Worm (Caenorhabditis elegans) whole organism, midembryonic: Measurements from ENCODE around the gene T28C12.15.

Experiments used
- T22C8.4 ChIP-seq: fragments of 200-800 bp; sonication (Bioruptor generic); IDR thresholded peaks from 2 replicates; pipeline ENCODE4 v1.3.6; 2022; ENCODE audit warnings: missing genetic modification characterization, missing compliant biosample characterization
- cog-1 ChIP-seq: sonication (generic microtip); optimal IDR thresholded peaks from 2 replicates; lab custom pipeline; 2016; ENCODE audit warnings: missing genetic modification characterization, missing compliant biosample characterization
- flt-1 ChIP-seq: fragments of 200-800 bp; sonication (Bioruptor generic); IDR thresholded peaks from 2 replicates; pipeline ENCODE4 v1.3.6; 2022; ENCODE audit warnings: missing genetic modification characterization, missing compliant biosample characterization
- klf-2 ChIP-seq: fragments of 200-800 bp; sonication (Bioruptor generic); conservative IDR thresholded peaks from 2 replicates; pipeline ENCODE4 v1.3.6; 2022; ENCODE audit warnings: missing genetic modification reagents, missing genetic modification characterization, missing compliant biosample characterization
- med-1 ChIP-seq: sonication (generic microtip); optimal IDR thresholded peaks from 2 replicates; lab custom pipeline; 2017; ENCODE audit warnings: missing genetic modification characterization, mild to moderate bottlenecking, missing compliant biosample characterization, antibody characterized with exemption, missing genetic modification reagents; ENCODE audit not compliant: insufficient read depth
- ref-1 ChIP-seq: fragments of 200-800 bp; sonication (Bioruptor generic); conservative IDR thresholded peaks from 2 replicates; pipeline ENCODE4 v1.3.6; 2022; ENCODE audit warnings: missing genetic modification reagents, missing genetic modification characterization, missing compliant biosample characterization
- tab-1 ChIP-seq: fragments of 200-800 bp; sonication (Bioruptor generic); IDR thresholded peaks from 2 replicates; pipeline ENCODE4 v1.3.6; 2022; ENCODE audit warnings: missing genetic modification characterization, missing compliant biosample characterization
- ztf-23 ChIP-seq: fragments of 200-800 bp; sonication (Bioruptor generic); IDR thresholded peaks from 2 replicates; pipeline ENCODE4 v1.3.6; 2022; ENCODE audit warnings: missing genetic modification reagents, missing genetic modification characterization, missing compliant biosample characterization
- ztf-29 ChIP-seq: fragments of 200-800 bp; sonication (Bioruptor generic); IDR thresholded peaks from 2 replicates; pipeline ENCODE4 v1.3.6; 2022; ENCODE audit warnings: missing genetic modification reagents, missing genetic modification characterization, missing compliant biosample characterization

T28C12.15 gene

DNA sequence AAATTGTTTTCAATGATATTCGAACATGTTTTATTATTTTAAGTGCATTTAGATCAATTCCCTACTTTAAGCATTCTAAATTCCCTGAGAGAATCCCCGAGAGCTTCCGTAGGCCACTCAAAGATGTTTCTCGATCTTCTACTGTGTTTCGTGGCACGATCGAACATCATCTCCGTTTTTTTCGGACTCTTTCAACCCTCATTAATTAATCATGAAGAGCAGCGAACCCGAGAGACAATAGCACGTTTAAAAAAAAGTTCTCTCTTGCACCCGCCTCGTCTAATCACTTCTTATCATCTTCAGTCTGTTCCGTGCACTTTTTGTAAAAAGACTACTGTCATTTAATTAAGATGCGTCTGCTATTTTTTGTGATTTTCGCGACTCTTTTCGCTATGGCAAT, 33.0 kb downstream of the T28C12.15 start, which contains the start of gene K12B6.11:
Gene K12B6.11, plus strand, starts transcription at position 301 of the 400 bp plus-strand sequence.
- TF ChIP-seq ztf-23 (GFP tag; lab: Robert Waterston, UW) (no peak), klf-2 (GFP tag; lab: Robert Waterston, UW) (no peak), cog-1 (tag; lab: Kevin White, UChicago) (no peak), med-1 (GFP tag; lab: Kevin White, UChicago) (no peak), T22C8.4 (GFP tag; lab: Robert Waterston, UW) (no peak), ref-1 (no peak), ztf-29 (GFP tag; lab: Robert Waterston, UW) (no peak), flt-1 (GFP tag; lab: Robert Waterston, UW) (no peak), tab-1 (no peak)

DNA sequence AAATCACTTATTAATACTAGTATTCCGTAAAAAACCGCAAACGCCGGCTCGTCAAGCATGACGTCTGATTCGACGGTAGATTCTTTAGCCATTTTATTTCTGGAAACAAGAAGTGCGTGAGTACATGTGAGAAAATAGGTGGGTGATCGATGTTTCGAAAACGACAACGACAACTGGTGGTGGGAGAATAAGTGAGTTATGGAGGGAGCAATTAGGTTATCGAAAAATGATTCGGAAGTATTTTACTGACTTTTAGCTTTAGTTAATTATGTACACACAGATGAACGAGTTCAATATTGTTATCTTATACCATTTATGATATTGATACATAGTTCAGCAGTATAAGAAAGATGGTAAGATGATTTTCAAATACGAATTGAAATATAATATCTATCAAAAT, 35.2 kb downstream of the T28C12.15 start, which contains the start of gene srn-1:
Gene srn-1, minus strand, starts transcription at position 101 of the 400 bp plus-strand sequence.
- TF ChIP-seq ztf-29 (GFP tag; lab: Robert Waterston, UW) (no peak), T22C8.4 (GFP tag; lab: Robert Waterston, UW) (no peak), klf-2 (GFP tag; lab: Robert Waterston, UW) (no peak), cog-1 (tag; lab: Kevin White, UChicago) (no peak), tab-1 (no peak), flt-1 (GFP tag; lab: Robert Waterston, UW) (no peak), ztf-23 (GFP tag; lab: Robert Waterston, UW) (no peak), ref-1 (no peak), med-1 (GFP tag; lab: Kevin White, UChicago) (no peak)

DNA sequence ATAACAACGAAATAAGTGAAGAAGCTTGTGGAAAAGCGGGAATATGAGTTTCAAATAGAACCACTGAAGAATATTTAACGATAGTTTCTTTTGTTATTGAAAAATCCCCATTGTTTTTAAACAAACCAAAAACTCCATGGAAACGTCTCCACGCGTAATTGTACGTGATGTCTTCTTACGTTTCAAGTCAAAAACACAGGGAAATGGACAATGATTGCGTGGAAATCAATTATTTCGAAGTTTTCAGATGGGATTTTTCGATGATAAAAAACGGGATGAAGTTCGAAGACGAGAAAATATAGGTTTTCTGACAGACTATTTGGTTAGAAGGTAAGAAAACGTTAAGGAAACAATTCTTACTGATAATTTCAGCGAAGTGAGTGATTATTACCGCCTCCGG, 40.4 kb downstream of the T28C12.15 start, which contains the start of the genes K12B6.4 and spe-49:
Gene K12B6.4, minus strand, starts transcription at position 101 of the 400 bp plus-strand sequence.
Gene spe-49, plus strand, starts transcription at position 185 of the 400 bp plus-strand sequence.
- TF ChIP-seq ztf-29 (GFP tag; lab: Robert Waterston, UW) (no peak), cog-1 (tag; lab: Kevin White, UChicago) (no peak), flt-1 (GFP tag; lab: Robert Waterston, UW) (no peak), med-1 (GFP tag; lab: Kevin White, UChicago) (no peak), klf-2 (GFP tag; lab: Robert Waterston, UW) (no peak), ref-1 (no peak), ztf-23 (GFP tag; lab: Robert Waterston, UW) (no peak), T22C8.4 (GFP tag; lab: Robert Waterston, UW) (no peak), tab-1 (no peak)

DNA sequence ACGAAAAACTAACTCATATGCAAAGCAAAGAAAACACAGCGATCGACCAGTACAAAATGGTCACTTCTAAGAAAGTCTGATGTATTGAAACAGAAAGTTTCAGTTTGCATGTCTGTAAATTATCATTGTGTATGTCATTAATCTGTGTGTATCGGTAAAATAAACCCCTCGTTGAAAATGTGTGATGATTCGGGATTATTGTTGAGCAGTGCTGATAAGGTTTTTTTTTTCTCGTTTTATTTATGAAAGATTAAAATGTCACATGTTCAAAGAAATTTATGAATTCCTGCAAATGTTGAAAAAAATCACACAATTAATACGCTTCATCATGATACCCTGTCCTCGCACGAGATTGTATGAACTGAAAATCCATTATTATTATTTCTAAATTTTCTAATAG, 41.5 kb downstream of the T28C12.15 start:
- no peak for TF ChIP-seq cog-1 (tag; lab: Kevin White, UChicago)
- no peak for TF ChIP-seq med-1 (GFP tag; lab: Kevin White, UChicago)
- TF ChIP-seq flt-1 (GFP tag; lab: Robert Waterston, UW): no peak
- TF ChIP-seq tab-1: no peak
- no peak for TF ChIP-seq T22C8.4 (GFP tag; lab: Robert Waterston, UW)
- TF ChIP-seq ztf-23 (GFP tag; lab: Robert Waterston, UW): no peak
- TF ChIP-seq ref-1: no peak
- no peak for TF ChIP-seq klf-2 (GFP tag; lab: Robert Waterston, UW)
- no peak for TF ChIP-seq ztf-29 (GFP tag; lab: Robert Waterston, UW)

DNA sequence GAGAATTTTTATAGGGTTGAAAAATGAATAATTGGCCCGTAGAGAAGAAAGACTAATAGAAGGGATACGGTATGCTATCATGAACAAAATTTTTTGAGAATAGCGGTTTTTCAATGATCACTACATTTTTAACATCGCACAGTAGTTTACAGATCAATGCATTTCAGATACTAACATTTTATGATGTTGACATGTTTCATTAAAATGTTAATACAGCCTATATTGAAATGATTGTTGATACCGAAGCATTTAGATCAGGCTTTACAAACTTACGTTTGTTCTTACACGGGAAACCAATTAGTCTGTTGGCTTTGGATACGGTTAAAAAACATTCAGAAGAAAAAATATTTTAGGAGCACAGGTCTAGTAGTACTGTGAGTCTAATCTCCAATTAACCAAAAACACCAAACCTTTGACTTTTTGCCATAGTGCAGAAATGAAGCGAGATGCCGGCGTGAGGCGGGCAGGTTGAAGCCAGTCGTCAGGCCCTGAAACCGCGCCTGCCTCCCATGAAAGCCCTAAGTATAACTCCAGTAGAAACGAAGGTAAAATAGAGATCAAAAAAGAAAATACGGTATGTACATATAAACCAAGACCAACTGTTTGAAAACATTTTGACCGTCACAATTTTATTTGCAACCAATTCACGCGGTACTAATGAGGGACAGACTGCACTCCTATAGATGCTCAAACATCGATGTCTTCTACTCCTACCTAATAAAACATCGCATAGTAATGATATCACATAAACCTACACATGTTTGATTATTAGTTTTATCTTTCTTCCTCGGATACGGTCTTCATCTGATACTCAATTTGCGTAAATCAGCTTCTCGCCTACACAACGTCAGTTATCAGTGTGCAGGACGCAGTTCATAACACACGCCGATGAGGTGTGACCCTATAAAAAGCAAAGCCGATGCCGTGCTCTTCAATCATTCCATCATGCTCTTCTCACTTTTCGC, 43.2 kb downstream of the T28C12.15 start, which contains the start of gene fil-2:
Gene fil-2, plus strand, starts transcription at position 915 of the 965 bp plus-strand sequence.
- TF ChIP-seq cog-1 (tag; lab: Kevin White, UChicago) (no peak), ztf-29 (GFP tag; lab: Robert Waterston, UW) (no peak), flt-1 (GFP tag; lab: Robert Waterston, UW) (no peak), T22C8.4 (GFP tag; lab: Robert Waterston, UW) (no peak), ztf-23 (GFP tag; lab: Robert Waterston, UW) (no peak)

DNA sequence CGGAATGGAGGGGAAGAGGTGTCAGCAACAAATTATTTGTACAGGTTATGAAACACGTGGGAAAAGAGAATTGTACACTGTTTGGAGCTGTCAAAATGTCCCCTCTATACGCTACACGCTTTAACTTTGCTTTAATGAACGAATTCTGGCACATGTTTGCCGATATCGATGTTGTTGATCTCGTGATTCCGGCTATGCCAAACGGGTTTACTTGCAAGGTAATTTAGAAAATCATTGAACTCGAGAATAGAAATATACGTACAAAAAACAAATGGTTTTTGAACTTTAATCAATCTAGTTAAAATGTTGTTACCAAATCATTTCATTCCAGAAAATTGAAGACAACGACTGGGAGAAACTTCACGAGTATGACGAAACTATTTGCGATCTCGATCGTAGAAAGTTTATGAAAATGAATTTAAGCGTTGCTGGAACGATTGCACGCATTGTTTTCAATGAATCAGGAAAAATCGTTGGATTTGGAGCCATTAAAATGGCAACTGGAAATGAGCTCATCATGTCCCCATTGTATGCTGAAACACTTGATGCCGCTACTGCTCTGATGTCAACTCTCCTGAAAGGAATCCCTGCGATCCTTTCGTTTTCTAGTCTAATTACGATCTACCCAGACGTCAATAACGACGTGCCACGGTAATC, 44.3 kb downstream of the T28C12.15 start:
- no peak for TF ChIP-seq klf-2 (GFP tag; lab: Robert Waterston, UW)
- TF ChIP-seq tab-1: no peak
- no peak for TF ChIP-seq ztf-29 (GFP tag; lab: Robert Waterston, UW)
- TF ChIP-seq T22C8.4 (GFP tag; lab: Robert Waterston, UW): no peak
- TF ChIP-seq flt-1 (GFP tag; lab: Robert Waterston, UW): no peak
- TF ChIP-seq med-1 (GFP tag; lab: Kevin White, UChicago): no peak
- no peak for TF ChIP-seq ref-1
- no peak for TF ChIP-seq ztf-23 (GFP tag; lab: Robert Waterston, UW)
- no peak for TF ChIP-seq cog-1 (tag; lab: Kevin White, UChicago)

DNA sequence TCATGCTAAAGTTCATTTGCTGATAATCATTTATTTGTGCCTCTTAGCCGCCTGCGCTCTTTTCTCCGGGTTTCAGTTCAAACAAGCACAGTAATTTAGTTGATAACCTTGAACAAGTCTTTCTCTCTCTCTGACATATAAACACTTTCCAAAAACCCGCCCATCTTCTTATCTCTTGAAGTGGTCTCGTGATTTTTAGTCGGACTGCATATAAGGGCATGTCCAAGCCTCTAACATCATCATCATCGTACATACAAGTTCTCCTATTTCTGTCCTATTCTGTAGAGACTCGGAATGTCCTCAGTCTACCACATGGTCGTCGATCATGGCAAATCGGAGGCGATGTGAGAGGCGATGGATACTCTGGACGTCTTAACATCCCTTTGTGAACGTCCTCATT, 45.4 kb downstream of the T28C12.15 start, which contains the start of gene F31F7.1:
Gene F31F7.1, plus strand, starts transcription at position 235 of the 400 bp plus-strand sequence.
- TF ChIP-seq med-1 (GFP tag; lab: Kevin White, UChicago): no peak
- no peak for TF ChIP-seq ztf-23 (GFP tag; lab: Robert Waterston, UW)
- no peak for TF ChIP-seq tab-1
- no peak for TF ChIP-seq flt-1 (GFP tag; lab: Robert Waterston, UW)
- no peak for TF ChIP-seq T22C8.4 (GFP tag; lab: Robert Waterston, UW)
- no peak for TF ChIP-seq ztf-29 (GFP tag; lab: Robert Waterston, UW)
- TF ChIP-seq klf-2 (GFP tag; lab: Robert Waterston, UW): no peak
- TF ChIP-seq ref-1: no peak
- no peak for TF ChIP-seq cog-1 (tag; lab: Kevin White, UChicago)

DNA sequence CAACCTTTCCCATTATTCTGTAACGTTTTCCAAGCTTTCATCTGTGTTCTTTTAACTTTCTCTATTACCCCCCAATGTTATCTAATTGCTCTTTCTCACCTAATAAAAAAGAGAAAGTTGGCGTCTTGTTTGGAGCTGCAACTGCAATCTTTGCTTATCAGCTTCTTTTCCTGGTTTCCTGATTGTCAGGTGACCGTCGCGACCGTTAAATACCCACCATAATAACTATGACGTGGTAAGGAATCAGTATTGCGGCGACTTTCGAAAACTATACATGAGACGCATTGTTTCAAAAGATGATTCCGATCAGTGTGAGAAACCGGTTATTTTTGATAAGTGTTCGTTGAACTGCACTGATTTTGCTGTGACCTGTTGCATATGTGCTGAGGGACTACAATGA, 46.4 kb downstream of the T28C12.15 start:
- no peak for TF ChIP-seq ref-1
- no peak for TF ChIP-seq cog-1 (tag; lab: Kevin White, UChicago)
- TF ChIP-seq ztf-29 (GFP tag; lab: Robert Waterston, UW): no peak
- no peak for TF ChIP-seq klf-2 (GFP tag; lab: Robert Waterston, UW)
- no peak for TF ChIP-seq med-1 (GFP tag; lab: Kevin White, UChicago)
- TF ChIP-seq ztf-23 (GFP tag; lab: Robert Waterston, UW): no peak
